Worm (Caenorhabditis elegans) whole organism, L4 larva: ENCODE data around the gene F59A1.13.

Experiments
- F44E2.7 ChIP-seq: fragments of 200-800 bp; sonication (Bioruptor generic); IDR thresholded peaks from 2 replicates; pipeline ENCODE4 v2.1.2; 2022; ENCODE audit warnings: missing genetic modification characterization, missing compliant biosample characterization
- R02D3.7 ChIP-seq: fragments of 150-350 bp; sonication (generic microtip); optimal IDR thresholded peaks from 3 replicates; lab custom pipeline; 2014; ENCODE audit warnings: missing biosample characterization, missing genetic modification characterization
- Y5F2A.4 ChIP-seq: fragments of 200-800 bp; sonication (Bioruptor generic); optimal IDR thresholded peaks from 2 replicates; lab custom pipeline; 2018; ENCODE audit warnings: mild to moderate bottlenecking, missing genetic modification characterization, missing compliant biosample characterization
- dmd-9 ChIP-seq: fragments of 200-800 bp; sonication (Bioruptor generic); IDR thresholded peaks from 2 replicates; pipeline ENCODE4 v1.3.6; 2022; ENCODE audit warnings: missing genetic modification reagents, missing genetic modification characterization, missing compliant biosample characterization
- hlh-11 ChIP-seq: fragments of 200-800 bp; sonication (Bioruptor generic); optimal IDR thresholded peaks from 2 replicates; lab custom pipeline; 2018; ENCODE audit warnings: mild to moderate bottlenecking, missing genetic modification characterization, missing compliant biosample characterization
- hmg-1.1 ChIP-seq: fragments of 200-800 bp; sonication (Bioruptor generic); IDR thresholded peaks from 2 replicates; pipeline ENCODE4 v1.3.6; 2022; ENCODE audit warnings: missing genetic modification reagents, missing genetic modification characterization, missing compliant biosample characterization
- lin-29 ChIP-seq: fragments of 200-800 bp; sonication (Bioruptor generic); IDR thresholded peaks from 2 replicates; pipeline ENCODE4 v1.3.6; 2022; ENCODE audit warnings: missing genetic modification reagents, missing genetic modification characterization, missing compliant biosample characterization
- lin-38 ChIP-seq: fragments of 200-800 bp; sonication (Bioruptor generic); IDR thresholded peaks from 2 replicates; pipeline ENCODE4 v1.3.6; 2022; ENCODE audit warnings: missing genetic modification reagents, missing genetic modification characterization, missing compliant biosample characterization
- madf-5 ChIP-seq, 2 experiments: fragments of 200-800 bp; sonication (Bioruptor generic); IDR thresholded peaks; 2 replicates each; pipeline ENCODE4 v1.3.6; 2022; ENCODE audit warnings: missing compliant biosample characterization in 2 of 2, missing genetic modification characterization in 2 of 2
- mxl-3 ChIP-seq: fragments of 200-800 bp; sonication (Bioruptor generic); optimal IDR thresholded peaks from 2 replicates; lab custom pipeline; 2018; ENCODE audit warnings: mild to moderate bottlenecking, missing genetic modification characterization, missing compliant biosample characterization
- nhr-6 ChIP-seq: fragments of 150-350 bp; optimal IDR thresholded peaks from 2 replicates; lab custom pipeline; 2014; ENCODE audit warnings: missing biosample characterization, missing genetic modification characterization
- rbr-2 ChIP-seq: sonication (generic microtip); optimal IDR thresholded peaks from 2 replicates; lab custom pipeline; 2016; ENCODE audit warnings: missing genotype, missing genetic modification characterization, missing compliant biosample characterization
- set-16 ChIP-seq: fragments of 200-800 bp; sonication (Bioruptor generic); IDR thresholded peaks from 2 replicates; pipeline ENCODE4 v1.3.6; 2022; ENCODE audit warnings: missing genetic modification reagents, missing genetic modification characterization, missing compliant biosample characterization
- snpc-4 ChIP-seq: fragments of 150-350 bp; optimal IDR thresholded peaks from 2 replicates; lab custom pipeline; 2014; ENCODE audit warnings: missing biosample characterization, missing genetic modification characterization
- spr-3 ChIP-seq: fragments of 200-800 bp; sonication (Bioruptor generic); optimal IDR thresholded peaks from 2 replicates; lab custom pipeline; 2018; ENCODE audit warnings: mild to moderate bottlenecking, missing genetic modification characterization, missing compliant biosample characterization
- tag-97 ChIP-seq: fragments of 200-800 bp; sonication (Bioruptor generic); IDR thresholded peaks from 2 replicates; pipeline ENCODE4 v1.3.6; 2022; ENCODE audit warnings: missing genetic modification characterization, missing compliant biosample characterization
- unc-130 ChIP-seq: sonication (generic microtip); optimal IDR thresholded peaks from 2 replicates; lab custom pipeline; 2016; ENCODE audit warnings: missing genetic modification reagents, missing genetic modification characterization, missing compliant biosample characterization
- unc-39 ChIP-seq: sonication (generic microtip); optimal IDR thresholded peaks from 2 replicates; lab custom pipeline; 2017; ENCODE audit warnings: missing biosample characterization, missing genetic modification characterization
- unc-62 ChIP-seq, 3 experiments: fragments of 150-350 bp in 1 of 3; sonication (generic microtip); optimal IDR thresholded peaks in 2 of 3; peaks in 1 of 3; 1 replicate in 1 of 3; 2 replicates in 2 of 3; lab custom pipeline; 2014 to 2017; ENCODE audit warnings: missing biosample characterization in 3 of 3, missing genetic modification characterization in 3 of 3, missing genetic modification reagents in 3 of 3, missing genotype in 1 of 3
- zip-2 ChIP-seq: fragments of 150-350 bp; optimal IDR thresholded peaks from 2 replicates; lab custom pipeline; 2014; ENCODE audit warnings: missing biosample characterization, missing genetic modification characterization

The F59A1.13 gene

ce11 chrV:17650427-17650826, 40.4 kb downstream of the F59A1.13 start, which contains the start of gene fbxa-192:
fbxa-192 (minus strand) TSS chrV:17650527.
- TF ChIP-seq F44E2.7 (GFP tag; lab: Robert Waterston, UW) (no peak), hmg-1.1 (GFP tag; lab: Robert Waterston, UW) (no peak), spr-3 (GFP tag; lab: Kevin White, UChicago) (no peak), mxl-3 (no peak), Y5F2A.4 (GFP tag; lab: Kevin White, UChicago) (no peak), unc-39 (tag; lab: Kevin White, UChicago) (no peak), unc-62 (GFP tag; optimal IDR thresholded peaks at IDR 0.05 in 1 of 2; lab: Kevin White, UChicago) (no peak), unc-62 (tag; optimal IDR thresholded peaks at IDR 0.05; lab: Kevin White, UChicago) (no peak), madf-5 (GFP tag; IDR thresholded peaks at IDR 0.05; lab: Robert Waterston, UW) (no peak), hlh-11 (tag; lab: Kevin White, UChicago) (no peak), tag-97 (GFP tag; lab: Robert Waterston, UW) (no peak), zip-2 (no peak), unc-130 (GFP tag; lab: Kevin White, UChicago) (no peak), lin-38 (GFP tag; lab: Robert Waterston, UW) (no peak), R02D3.7 (tag; lab: Kevin White, UChicago) (no peak), nhr-6 (tag; lab: Kevin White, UChicago) (no peak), dmd-9 (GFP tag; lab: Robert Waterston, UW) (no peak), set-16 (GFP tag; lab: Robert Waterston, UW) (no peak), snpc-4 (tag; lab: Kevin White, UChicago) (no peak), rbr-2 (tag; lab: Kevin White, UChicago) (no peak), lin-29 (GFP tag; lab: Robert Waterston, UW) (no peak)
